Worm (Caenorhabditis elegans): ENCODE measurements around the gene C42D8.9.

C42D8.9 gene

DNA sequence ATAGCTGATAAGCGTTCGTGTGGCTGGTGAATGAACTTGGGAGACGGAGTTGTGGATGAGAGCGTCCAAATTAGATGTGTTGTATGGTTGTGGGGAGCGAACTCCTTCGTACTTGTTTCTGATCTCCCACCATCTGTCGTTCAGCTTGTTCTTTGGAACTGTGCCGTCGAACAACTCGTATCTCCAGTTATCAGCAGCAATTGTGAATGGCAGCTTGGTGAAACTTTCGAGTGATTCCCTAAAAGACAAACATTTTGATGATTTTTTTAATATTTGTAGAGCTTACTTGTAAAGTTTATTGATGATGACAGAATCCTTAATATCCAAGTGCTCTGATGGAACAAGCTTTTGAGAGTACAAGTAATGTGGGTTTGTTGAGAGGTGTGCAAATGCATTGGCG is 12.8 kb downstream of the C42D8.9 start:
- no peak for TF ChIP-seq ceh-28 (tag; optimal IDR thresholded peaks at IDR 0.05)
- peak; percentile 50 for TF ChIP-seq dmd-6 (GFP tag; IDR thresholded peaks at IDR 0.05)

DNA sequence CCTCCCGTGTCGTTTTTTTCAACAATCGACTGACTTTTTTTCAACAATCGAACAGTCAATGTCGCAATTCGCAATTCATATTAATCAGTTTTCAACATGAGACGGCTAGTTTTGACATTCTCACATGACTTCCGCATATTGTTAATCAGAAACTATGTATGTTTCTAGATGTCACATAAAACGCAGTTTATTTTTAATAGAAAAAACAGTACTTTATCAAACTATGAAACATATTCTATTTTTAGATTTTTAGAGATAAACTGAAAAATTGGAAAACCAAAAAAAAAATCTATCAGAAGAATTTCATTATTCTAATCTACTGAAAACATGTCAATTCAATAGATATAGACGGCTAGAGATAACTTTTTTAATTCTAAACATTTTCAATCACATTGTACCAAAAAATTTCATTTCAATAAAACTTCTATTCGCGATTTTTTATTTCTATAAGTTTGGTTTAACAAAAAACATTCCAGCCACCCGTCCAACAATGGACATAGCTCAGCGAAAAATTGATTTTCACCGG is 19.4 kb downstream of the C42D8.9 start, which contains the start of gene pnk-4:
TSS of gene pnk-4 (plus strand) at position 476 of the 526 bp plus-strand sequence.
- peak; percentile 1 for TF ChIP-seq hlh-11 (tag; optimal IDR thresholded peaks at IDR 0.05)
- no peak for TF ChIP-seq nhr-111 (GFP tag; optimal IDR thresholded peaks at IDR 0.05)
- TF ChIP-seq F26F4.8 (GFP tag; conservative IDR thresholded peaks at IDR 0.05): no peak
- TF ChIP-seq ceh-44 (GFP tag; IDR thresholded peaks at IDR 0.05): no peak
- TF ChIP-seq aha-1 (tag): peak; percentile 95
- no peak for TF ChIP-seq nhr-10 (tag; optimal IDR thresholded peaks at IDR 0.05)
- TF ChIP-seq dmd-6 (GFP tag; IDR thresholded peaks at IDR 0.05): 0 out of 2 replicates have a peak, but pooled peaks have one; percentile 7
- peak; percentile 18 for TF ChIP-seq dve-1 (tag; optimal IDR thresholded peaks at IDR 0.05; ENCODE audit: insufficient read depth)

DNA sequence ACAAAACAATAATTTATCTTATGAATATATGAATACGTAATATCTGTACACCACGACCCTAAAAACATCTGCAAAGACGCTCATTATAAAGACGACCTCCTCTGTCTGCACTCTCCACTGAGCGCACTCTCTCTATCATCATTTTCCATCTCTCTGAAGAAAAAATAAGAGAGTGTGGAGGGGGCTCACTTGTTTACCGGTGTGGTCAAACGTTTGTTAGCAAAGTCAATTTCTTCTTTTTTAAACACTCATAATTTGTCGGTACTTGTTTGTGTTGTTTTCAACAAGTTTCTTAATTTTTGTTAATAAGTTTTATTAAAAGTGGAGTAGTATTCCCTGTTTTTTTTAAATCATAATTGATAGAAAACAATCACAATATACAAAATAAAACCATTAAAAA is 20.6 kb downstream of the C42D8.9 start:
- TF ChIP-seq ceh-62 (tag; optimal IDR thresholded peaks at IDR 0.05) (no peak), egl-27 (tag; optimal IDR thresholded peaks at IDR 0.05) (no peak), zag-1 (tag; optimal IDR thresholded peaks at IDR 0.05) (no peak), unc-39 (tag; optimal IDR thresholded peaks at IDR 0.05) (no peak), madf-9 (GFP tag; conservative IDR thresholded peaks at IDR 0.05) (no peak), nhr-11 (tag; optimal IDR thresholded peaks at IDR 0.05) (no peak), lsy-2 (tag; optimal IDR thresholded peaks at IDR 0.05) (peak in 1 of 2 experiments; percentile 27), nhr-237 (tag; optimal IDR thresholded peaks at IDR 0.05) (no peak), zfp-2 (tag; optimal IDR thresholded peaks at IDR 0.05) (no peak), dve-1 (tag; optimal IDR thresholded peaks at IDR 0.05; ENCODE audit: insufficient read depth) (peak; percentile 28), dmd-9 (GFP tag; IDR thresholded peaks at IDR 0.05) (no peak), mxl-2 (GFP tag; conservative IDR thresholded peaks at IDR 0.05) (no peak), nhr-28 (tag; optimal IDR thresholded peaks at IDR 0.05) (no peak), hlh-30 (tag; optimal IDR thresholded peaks at IDR 0.05; ENCODE audit: insufficient read depth) (peak; percentile 12), mep-1 (tag; optimal IDR thresholded peaks at IDR 0.05) (peak; percentile 24), unc-62 (GFP tag; optimal IDR thresholded peaks at IDR 0.05 in 1 of 2) (peak in 1 of 2 experiments; percentile 35), unc-62 (tag; optimal IDR thresholded peaks at IDR 0.05) (no peak), dmd-6 (GFP tag; IDR thresholded peaks at IDR 0.05) (no peak), ctbp-1 (GFP tag; IDR thresholded peaks at IDR 0.05) (no peak), daf-16 (GFP tag; optimal IDR thresholded peaks at IDR 0.05) (peak in 1 of 2 experiments; percentile 23), daf-16 (tag; optimal IDR thresholded peaks at IDR 0.05) (peak; percentile 94), lin-29 (GFP tag; IDR thresholded peaks at IDR 0.05) (no peak), F10B5.3 (tag; optimal IDR thresholded peaks at IDR 0.05) (no peak), mdl-1 (tag; optimal IDR thresholded peaks at IDR 0.05) (no peak), F44E2.7 (GFP tag; IDR thresholded peaks at IDR 0.05) (no peak), lim-7 (GFP tag; IDR thresholded peaks at IDR 0.05) (no peak), set-16 (GFP tag; IDR thresholded peaks at IDR 0.05) (no peak)

DNA sequence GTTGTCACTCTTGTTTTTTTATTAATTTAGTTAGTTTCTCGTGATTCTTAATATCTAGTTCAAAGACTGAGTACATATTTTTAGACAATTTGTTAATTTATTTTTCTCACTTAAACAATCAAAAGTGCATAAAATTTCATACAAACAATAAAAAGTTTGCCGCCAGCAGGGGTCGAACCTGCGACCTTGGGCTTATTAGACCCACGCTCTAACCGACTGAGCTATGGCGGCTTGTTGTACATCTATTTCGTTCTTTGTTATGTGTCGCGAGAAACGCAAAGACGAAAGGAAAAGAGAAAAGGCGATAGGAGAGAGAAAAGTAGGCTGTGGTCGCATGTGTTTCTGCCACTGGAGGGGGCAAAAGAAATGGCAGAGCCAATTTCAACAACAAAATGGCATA is 21.4 kb downstream of the C42D8.9 start:
- TF ChIP-seq lim-7 (GFP tag; IDR thresholded peaks at IDR 0.05) (peak; percentile 93), sdz-12 (GFP tag; optimal IDR thresholded peaks at IDR 0.05) (peak; percentile 74), attf-4 (tag; optimal IDR thresholded peaks at IDR 0.05) (peak; percentile 30), madf-9 (GFP tag; conservative IDR thresholded peaks at IDR 0.05) (peak; percentile 91), nhr-6 (tag; optimal IDR thresholded peaks at IDR 0.05) (peak; percentile 64), lin-1 (GFP tag; IDR thresholded peaks at IDR 0.05) (peak; percentile 88), hmg-1.1 (GFP tag; IDR thresholded peaks at IDR 0.05) (peak; percentile 97), Y48G9A.11 (GFP tag; IDR thresholded peaks at IDR 0.05) (peak; percentile 84), nhr-111 (GFP tag; optimal IDR thresholded peaks at IDR 0.05) (peak; percentile 91), jun-1 (tag; optimal IDR thresholded peaks at IDR 0.05) (peak; percentile 3), skn-1 (tag; optimal IDR thresholded peaks at IDR 0.05) (no peak), snpc-4 (tag; optimal IDR thresholded peaks at IDR 0.05) (no peak), nhr-25 (tag; optimal IDR thresholded peaks at IDR 0.05; ENCODE audit: borderline replicate concordance, insufficient read depth) (peak; percentile 79), ZK546.5 (tag; optimal IDR thresholded peaks at IDR 0.05) (no peak), dve-1 (tag; optimal IDR thresholded peaks at IDR 0.05; ENCODE audit: insufficient read depth) (peak; percentile 87), mep-1 (tag; optimal IDR thresholded peaks at IDR 0.05) (peak; percentile 94), egl-27 (tag; optimal IDR thresholded peaks at IDR 0.05) (no peak), gei-8 (GFP tag; optimal IDR thresholded peaks at IDR 0.05) (peak; percentile 86), snpc-1.2 (GFP tag; IDR thresholded peaks at IDR 0.05) (peak; percentile 93), daf-16 (GFP tag; optimal IDR thresholded peaks at IDR 0.05) (peak; percentile 81 to 90), daf-16 (tag; optimal IDR thresholded peaks at IDR 0.05) (peak; percentile 74)
